Worm (Caenorhabditis elegans) whole organism, L1 larva: ENCODE results near the gene T23G7.3.

Source experiments
- alr-1 ChIP-seq: fragments of 200-800 bp; sonication (Bioruptor generic); optimal IDR thresholded peaks from 2 replicates; lab custom pipeline; 2018; ENCODE audit warnings: borderline replicate concordance, mild to moderate bottlenecking, missing genetic modification characterization, missing compliant biosample characterization
- aly-2 ChIP-seq: fragments of 150-350 bp; optimal IDR thresholded peaks from 2 replicates; lab custom pipeline; 2014; ENCODE audit warnings: missing biosample characterization, missing genetic modification characterization
- ceh-8 ChIP-seq: fragments of 200-800 bp; sonication (Bioruptor generic); optimal IDR thresholded peaks from 2 replicates; lab custom pipeline; 2018; ENCODE audit warnings: mild to moderate bottlenecking, missing genetic modification characterization, moderate library complexity, missing compliant biosample characterization
- egl-13 ChIP-seq: sonication (generic microtip); optimal IDR thresholded peaks from 2 replicates; lab custom pipeline; 2016; ENCODE audit warnings: missing genotype, missing genetic modification reagents, missing genetic modification characterization, missing compliant biosample characterization
- lin-15B ChIP-seq: fragments of 150-350 bp; sonication (generic microtip); optimal IDR thresholded peaks from 3 replicates; lab custom pipeline; 2014; ENCODE audit warnings: missing biosample characterization, missing genetic modification characterization
- lsy-2 ChIP-seq, 2 experiments: fragments of 150-350 bp; optimal IDR thresholded peaks; 2 replicates each; lab custom pipeline; 2014; ENCODE audit warnings: missing biosample characterization in 2 of 2, missing genetic modification characterization in 2 of 2
- mef-2 ChIP-seq: fragments of 150-350 bp; optimal IDR thresholded peaks from 2 replicates; lab custom pipeline; 2014; ENCODE audit warnings: missing biosample characterization, missing genetic modification characterization
- nhr-19 ChIP-seq: fragments of 200-800 bp; sonication (Bioruptor generic); conservative IDR thresholded peaks from 2 replicates; pipeline ENCODE4 v1.3.6; 2022; ENCODE audit warnings: missing genetic modification characterization, missing compliant biosample characterization
- nhr-47 ChIP-seq: sonication (generic microtip); optimal IDR thresholded peaks from 2 replicates; lab custom pipeline; 2016; ENCODE audit warnings: mild to moderate bottlenecking, missing genetic modification characterization, moderate library complexity, missing compliant biosample characterization
- nhr-71 ChIP-seq: sonication (generic microtip); optimal IDR thresholded peaks from 2 replicates; lab custom pipeline; 2016; ENCODE audit warnings: mild to moderate bottlenecking, missing genetic modification characterization, moderate library complexity, missing compliant biosample characterization
- snpc-4 ChIP-seq: fragments of 150-350 bp; optimal IDR thresholded peaks from 2 replicates; lab custom pipeline; 2014; ENCODE audit warnings: missing biosample characterization, missing genetic modification characterization
- unc-62 ChIP-seq: fragments of 150-350 bp; optimal IDR thresholded peaks from 2 replicates; lab custom pipeline; 2014; ENCODE audit warnings: missing biosample characterization, missing genetic modification reagents, missing genetic modification characterization

ce11 chrII:9171466-9172187 lies 4.0 kb upstream of the T23G7.3 start:
- TF ChIP-seq unc-62 (GFP tag; lab: Kevin White, UChicago) = no peak
- TF ChIP-seq lin-15B = no peak
- no peak for TF ChIP-seq egl-13 (tag; lab: Kevin White, UChicago)
- no peak for TF ChIP-seq alr-1
- TF ChIP-seq lsy-2 (tag; optimal IDR thresholded peaks at IDR 0.05; lab: Kevin White, UChicago) = no peak
- TF ChIP-seq mef-2 = no peak
- TF ChIP-seq aly-2 = no peak
- no peak for TF ChIP-seq snpc-4 (tag; lab: Kevin White, UChicago)
- no peak for TF ChIP-seq nhr-47 (tag; lab: Kevin White, UChicago)
- no peak for TF ChIP-seq nhr-71 (tag; lab: Kevin White, UChicago)
- TF ChIP-seq nhr-19 = no peak
- TF ChIP-seq ceh-8 (GFP tag; lab: Kevin White, UChicago) = no peak
